Worm (Caenorhabditis elegans) whole organism, young adult: Measurements from ENCODE around the gene R11D1.3.
A peak's percentile ranks its signal among the peaks of the same experiment; 100 is the strongest.

Experiments used
- B0261.1 ChIP-seq: sonication (generic microtip); optimal IDR thresholded peaks from 2 replicates; lab custom pipeline; 2016; ENCODE audit warnings: mild to moderate bottlenecking, missing genetic modification characterization, moderate library complexity, missing compliant biosample characterization
- B0336.3 ChIP-seq: fragments of 200-800 bp; sonication (Bioruptor generic); IDR thresholded peaks from 2 replicates; pipeline ENCODE4 v1.3.6; 2022; ENCODE audit warnings: missing genetic modification characterization, missing compliant biosample characterization
- F10E7.11 ChIP-seq: sonication (generic microtip); optimal IDR thresholded peaks from 2 replicates; lab custom pipeline; 2017; ENCODE audit warnings: mild to moderate bottlenecking, missing genetic modification characterization, moderate library complexity, missing compliant biosample characterization
- F23B12.7 ChIP-seq: sonication (generic microtip); optimal IDR thresholded peaks from 2 replicates; lab custom pipeline; 2017; ENCODE audit warnings: missing genetic modification characterization, mild to moderate bottlenecking, missing compliant biosample characterization, antibody characterized with exemption, moderate library complexity; ENCODE audit not compliant: insufficient read depth
- F33H1.4 ChIP-seq: fragments of 200-800 bp; sonication (Bioruptor generic); IDR thresholded peaks from 2 replicates; pipeline ENCODE4 v1.3.6; 2022; ENCODE audit warnings: missing genetic modification reagents, missing genetic modification characterization, missing compliant biosample characterization
- F39B2.1 ChIP-seq: fragments of 200-800 bp; sonication (Bioruptor generic); IDR thresholded peaks from 2 replicates; pipeline ENCODE4 v1.3.6; 2022; ENCODE audit warnings: missing genetic modification reagents, missing genetic modification characterization, missing compliant biosample characterization
- F52B5.7 ChIP-seq: sonication (generic microtip); optimal IDR thresholded peaks from 2 replicates; lab custom pipeline; 2016; ENCODE audit warnings: mild to moderate bottlenecking, missing genetic modification characterization, missing compliant biosample characterization
- F55B11.4 ChIP-seq: sonication (generic microtip); optimal IDR thresholded peaks from 2 replicates; lab custom pipeline; 2016; ENCODE audit warnings: missing compliant biosample characterization, missing genetic modification characterization, borderline replicate concordance; ENCODE audit not compliant: insufficient read depth
- K11D2.4 ChIP-seq: fragments of 200-800 bp; sonication (Bioruptor generic); IDR thresholded peaks from 2 replicates; pipeline ENCODE4 v1.3.6; 2022; ENCODE audit warnings: missing genetic modification reagents, missing genetic modification characterization, missing compliant biosample characterization
- K12H6.12 ChIP-seq: fragments of 200-800 bp; sonication (Bioruptor generic); optimal IDR thresholded peaks from 2 replicates; lab custom pipeline; 2018; ENCODE audit warnings: mild to moderate bottlenecking, missing genetic modification characterization, missing compliant biosample characterization
- T07F8.4 ChIP-seq: sonication (generic microtip); optimal IDR thresholded peaks from 2 replicates; lab custom pipeline; 2016; ENCODE audit warnings: mild to moderate bottlenecking, missing genetic modification characterization, moderate library complexity, missing compliant biosample characterization
- aptf-2 ChIP-seq: fragments of 200-800 bp; sonication (Bioruptor generic); conservative IDR thresholded peaks from 2 replicates; pipeline ENCODE4 v1.3.6; 2022; ENCODE audit warnings: missing genetic modification reagents, missing genetic modification characterization, missing compliant biosample characterization
- aptf-3 ChIP-seq: fragments of 200-800 bp; sonication (Bioruptor generic); IDR thresholded peaks from 2 replicates; pipeline ENCODE4 v1.3.6; 2022; ENCODE audit warnings: missing genetic modification characterization, missing compliant biosample characterization
- atf-7 ChIP-seq: sonication (generic microtip); optimal IDR thresholded peaks from 2 replicates; lab custom pipeline; 2017; ENCODE audit warnings: mild to moderate bottlenecking, missing genetic modification characterization, missing compliant biosample characterization
- attf-3 ChIP-seq: fragments of 200-800 bp; sonication (Bioruptor generic); conservative IDR thresholded peaks from 2 replicates; pipeline ENCODE4 v1.3.6; 2022; ENCODE audit warnings: missing genetic modification reagents, missing genetic modification characterization, missing compliant biosample characterization
- ccch-3 ChIP-seq: fragments of 200-800 bp; sonication (Bioruptor generic); optimal IDR thresholded peaks from 2 replicates; lab custom pipeline; 2018; ENCODE audit warnings: mild to moderate bottlenecking, missing genetic modification characterization, missing compliant biosample characterization
- cebp-1 ChIP-seq, 2 experiments: fragments of 200-800 bp in 1 of 2; sonication (Bioruptor generic) in 1 of 2; sonication (generic microtip) in 1 of 2; IDR thresholded peaks in 1 of 2; optimal IDR thresholded peaks in 1 of 2; 2 replicates each; pipeline versions ENCODE4 v1.3.6 to Lab custom; 2017 to 2022; ENCODE audit warnings: missing compliant biosample characterization in 2 of 2, missing genetic modification characterization in 2 of 2, mild to moderate bottlenecking in 1 of 2, missing genetic modification reagents in 1 of 2, moderate library complexity in 1 of 2
- cebp-2 ChIP-seq: fragments of 200-800 bp; sonication (Bioruptor generic); IDR thresholded peaks from 2 replicates; pipeline ENCODE4 v1.3.6; 2022; ENCODE audit warnings: missing genetic modification characterization, missing compliant biosample characterization
- ceh-79 ChIP-seq: sonication (generic microtip); optimal IDR thresholded peaks from 2 replicates; lab custom pipeline; 2017; ENCODE audit warnings: mild to moderate bottlenecking, missing genetic modification characterization, missing compliant biosample characterization
- ceh-91 ChIP-seq: fragments of 200-800 bp; sonication (Bioruptor generic); IDR thresholded peaks from 2 replicates; pipeline ENCODE4 v1.3.6; 2022; ENCODE audit warnings: missing genetic modification reagents, missing genetic modification characterization, missing compliant biosample characterization
- chd-7 ChIP-seq: sonication (generic microtip); optimal IDR thresholded peaks from 2 replicates; lab custom pipeline; 2016; ENCODE audit warnings: mild to moderate bottlenecking, missing genetic modification characterization, moderate library complexity, missing compliant biosample characterization
- dox-1 ChIP-seq: fragments of 200-800 bp; sonication (Bioruptor generic); IDR thresholded peaks from 2 replicates; pipeline ENCODE4 v1.3.6; 2022; ENCODE audit warnings: missing genetic modification reagents, missing genetic modification characterization, missing compliant biosample characterization
- dpl-1 ChIP-seq: fragments of 150-350 bp; optimal IDR thresholded peaks from 2 replicates; lab custom pipeline; 2014; ENCODE audit warnings: missing biosample characterization, missing genetic modification reagents, missing genetic modification characterization
- efl-1 ChIP-seq: fragments of 150-350 bp; optimal IDR thresholded peaks from 2 replicates; lab custom pipeline; 2014; ENCODE audit warnings: missing biosample characterization, missing genetic modification reagents, missing genetic modification characterization
- ekl-4 ChIP-seq: fragments of 200-800 bp; sonication (Bioruptor generic); IDR thresholded peaks from 2 replicates; pipeline ENCODE4 v1.3.6; 2022; ENCODE audit warnings: missing genetic modification reagents, missing genetic modification characterization, missing compliant biosample characterization
- ets-4 ChIP-seq: fragments of 200-800 bp; sonication (Bioruptor generic); optimal IDR thresholded peaks from 2 replicates; lab custom pipeline; 2018; ENCODE audit warnings: mild to moderate bottlenecking, missing genetic modification characterization, missing compliant biosample characterization
- fkh-3 ChIP-seq: sonication (generic microtip); optimal IDR thresholded peaks from 2 replicates; lab custom pipeline; 2016; ENCODE audit warnings: mild to moderate bottlenecking, missing genetic modification characterization, missing compliant biosample characterization
- gei-17 ChIP-seq: fragments of 200-800 bp; sonication (Bioruptor generic); optimal IDR thresholded peaks from 2 replicates; lab custom pipeline; 2018; ENCODE audit warnings: mild to moderate bottlenecking, missing genetic modification characterization, missing compliant biosample characterization
- hmg-20 ChIP-seq: fragments of 200-800 bp; sonication (Bioruptor generic); IDR thresholded peaks from 2 replicates; pipeline ENCODE4 v1.3.6; 2022; ENCODE audit warnings: missing genetic modification reagents, missing genetic modification characterization, missing compliant biosample characterization
- hsf-1 ChIP-seq: fragments of 200-800 bp; sonication (Bioruptor generic); IDR thresholded peaks from 2 replicates; pipeline ENCODE4 v1.3.6; 2022; ENCODE audit warnings: missing genetic modification reagents, missing genetic modification characterization, missing compliant biosample characterization
- let-607 ChIP-seq, 2 experiments: fragments of 200-800 bp in 1 of 2; sonication (Bioruptor generic) in 1 of 2; sonication (generic microtip) in 1 of 2; optimal IDR thresholded peaks; 2 replicates each; lab custom pipeline; 2016 to 2018; ENCODE audit warnings: mild to moderate bottlenecking in 2 of 2, missing compliant biosample characterization in 2 of 2, missing genetic modification characterization in 2 of 2, moderate library complexity in 2 of 2, missing genotype in 1 of 2
- madf-10 ChIP-seq: sonication (generic microtip); optimal IDR thresholded peaks from 2 replicates; lab custom pipeline; 2016; ENCODE audit warnings: mild to moderate bottlenecking, missing genetic modification characterization, missing compliant biosample characterization
- madf-3 ChIP-seq: fragments of 200-800 bp; sonication (Bioruptor generic); IDR thresholded peaks from 2 replicates; pipeline ENCODE4 v1.3.6; 2022; ENCODE audit warnings: missing genetic modification reagents, missing genetic modification characterization, missing compliant biosample characterization
- mxl-1 ChIP-seq: sonication (generic microtip); optimal IDR thresholded peaks from 2 replicates; lab custom pipeline; 2016; ENCODE audit warnings: missing genetic modification characterization, missing compliant biosample characterization
- nfya-1 ChIP-seq: sonication (generic microtip); optimal IDR thresholded peaks from 2 replicates; lab custom pipeline; 2017; ENCODE audit warnings: antibody characterized with exemption, missing compliant biosample characterization, missing genetic modification characterization, borderline replicate concordance; ENCODE audit not compliant: insufficient read depth
- nfya-2 ChIP-seq: fragments of 200-800 bp; sonication (Bioruptor generic); IDR thresholded peaks from 2 replicates; pipeline ENCODE4 v1.3.6; 2022; ENCODE audit warnings: missing genetic modification reagents, missing genetic modification characterization, missing compliant biosample characterization
- nfyb-1 ChIP-seq: fragments of 200-800 bp; sonication (Bioruptor generic); IDR thresholded peaks from 2 replicates; pipeline ENCODE4 v1.3.6; 2022; ENCODE audit warnings: missing genetic modification reagents, missing genetic modification characterization, missing compliant biosample characterization
- nhr-80 ChIP-seq: sonication (generic microtip); optimal IDR thresholded peaks from 2 replicates; lab custom pipeline; 2016; ENCODE audit warnings: missing genetic modification characterization, missing compliant biosample characterization
- nhr-90 ChIP-seq: sonication (generic microtip); optimal IDR thresholded peaks from 2 replicates; lab custom pipeline; 2016; ENCODE audit warnings: missing genotype, mild to moderate bottlenecking, missing genetic modification characterization, missing compliant biosample characterization
- rec-8 ChIP-seq, 2 experiments: sonication (generic microtip); optimal IDR thresholded peaks; 2 replicates each; lab custom pipeline; 2016; ENCODE audit warnings: mild to moderate bottlenecking in 2 of 2, missing genetic modification characterization in 2 of 2, missing genetic modification reagents in 2 of 2, missing genotype in 2 of 2, missing biosample characterization in 1 of 2, missing compliant biosample characterization in 1 of 2, moderate library complexity in 1 of 2
- repo-1 ChIP-seq: sonication (generic microtip); optimal IDR thresholded peaks from 2 replicates; lab custom pipeline; 2017; ENCODE audit warnings: mild to moderate bottlenecking, missing genetic modification characterization, missing compliant biosample characterization
- snpc-1.3 ChIP-seq: sonication (generic microtip); optimal IDR thresholded peaks from 2 replicates; lab custom pipeline; 2017; ENCODE audit warnings: missing genetic modification characterization, mild to moderate bottlenecking, missing compliant biosample characterization, antibody characterized with exemption, moderate library complexity, missing genotype, missing genetic modification reagents; ENCODE audit not compliant: insufficient read depth
- somi-1 ChIP-seq: fragments of 200-800 bp; sonication (Bioruptor generic); optimal IDR thresholded peaks from 2 replicates; lab custom pipeline; 2018; ENCODE audit warnings: mild to moderate bottlenecking, missing genetic modification characterization, missing compliant biosample characterization
- tbp1 ChIP-seq: fragments of 200-800 bp; sonication (Bioruptor generic); optimal IDR thresholded peaks from 2 replicates; lab custom pipeline; 2018; ENCODE audit warnings: mild to moderate bottlenecking, missing genetic modification characterization, missing compliant biosample characterization
- zfh-2 ChIP-seq: fragments of 200-800 bp; sonication (Bioruptor generic); conservative IDR thresholded peaks from 2 replicates; pipeline ENCODE4 v1.3.6; 2022; ENCODE audit warnings: missing genetic modification reagents, missing genetic modification characterization, missing compliant biosample characterization
- ztf-18 ChIP-seq: sonication (generic microtip); optimal IDR thresholded peaks from 2 replicates; lab custom pipeline; 2016; ENCODE audit warnings: missing genotype, mild to moderate bottlenecking, missing genetic modification characterization, missing compliant biosample characterization
- ztf-25 ChIP-seq: fragments of 200-800 bp; sonication (Bioruptor generic); IDR thresholded peaks from 2 replicates; pipeline ENCODE4 v1.3.6; 2022; ENCODE audit warnings: missing genetic modification reagents, missing genetic modification characterization, missing compliant biosample characterization

The R11D1.3 gene

DNA sequence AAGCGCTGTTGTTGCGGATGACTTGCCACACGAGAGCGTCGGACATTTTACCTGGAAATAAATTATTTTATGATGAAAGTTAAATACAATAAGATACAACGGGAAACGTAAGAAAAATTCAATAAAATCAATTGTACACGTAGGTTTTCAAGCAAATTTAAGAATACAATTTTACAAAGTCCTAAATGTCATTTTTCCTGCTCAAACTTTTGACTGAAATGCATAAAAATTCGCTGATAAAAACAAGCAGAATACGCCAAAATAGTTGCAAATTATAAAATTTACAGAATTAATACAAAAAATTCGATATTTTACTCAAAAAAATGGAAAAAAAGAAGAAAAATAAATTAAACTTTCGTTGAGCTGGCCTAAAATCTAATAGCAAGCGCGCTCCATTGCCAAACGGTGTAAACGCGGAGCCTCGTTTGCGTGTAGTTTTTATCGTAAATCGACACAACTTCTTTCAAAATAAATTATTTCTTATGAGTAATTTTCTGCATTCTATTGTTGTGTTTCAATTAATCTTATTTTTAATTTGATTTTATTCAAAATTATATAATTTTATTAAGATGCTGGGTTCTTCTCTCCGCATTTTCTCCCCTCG lies 16.3 kb upstream of the R11D1.3 start, which contains the start of the genes rpl-28 and mrpl-49 (continued):
- TF ChIP-seq efl-1 (GFP tag; lab: Kevin White, UChicago), result peak; percentile 23
- no peak for TF ChIP-seq ccch-3
- no peak for TF ChIP-seq nfyb-1
- no peak for TF ChIP-seq cebp-1 (GFP tag; IDR thresholded peaks at IDR 0.05; lab: Robert Waterston, UW)
- peak; percentile 68 for TF ChIP-seq cebp-1 (tag; optimal IDR thresholded peaks at IDR 0.05; lab: Kevin White, UChicago)
- peak; percentile 40 for TF ChIP-seq ztf-18 (tag; lab: Kevin White, UChicago)
- TF ChIP-seq repo-1 (tag; lab: Kevin White, UChicago), result no peak
- no peak for TF ChIP-seq cebp-2 (GFP tag; lab: Robert Waterston, UW)
- TF ChIP-seq B0261.1, result no peak
- no peak for TF ChIP-seq gei-17 (GFP tag; lab: Kevin White, UChicago)
- peak; percentile 46; the same call in 1 of the 2 replicates for TF ChIP-seq F33H1.4
- no peak for TF ChIP-seq hmg-20 (GFP tag; lab: Robert Waterston, UW)
- TF ChIP-seq madf-10 (tag; lab: Kevin White, UChicago), result no peak
- TF ChIP-seq atf-7 (tag; lab: Kevin White, UChicago), result no peak
- TF ChIP-seq F52B5.7, result no peak
- TF ChIP-seq mxl-1 (tag; lab: Kevin White, UChicago), result no peak
- peak; percentile 91 for TF ChIP-seq F23B12.7 (tag; lab: Kevin White, UChicago)
- peak; percentile 5 for TF ChIP-seq K12H6.12 (tag; lab: Kevin White, UChicago)
- TF ChIP-seq let-607 (tag; optimal IDR thresholded peaks at IDR 0.05; lab: Kevin White, UChicago), result no peak
- peak; percentile 64; the same call in 1 of the 2 replicates for TF ChIP-seq ceh-91 (GFP tag; lab: Robert Waterston, UW)
- TF ChIP-seq chd-7 (tag; lab: Kevin White, UChicago), result no peak
- TF ChIP-seq dpl-1 (GFP tag; lab: Kevin White, UChicago), result no peak
- TF ChIP-seq F55B11.4, result no peak
- TF ChIP-seq zfh-2 (GFP tag; lab: Robert Waterston, UW), result no peak
- TF ChIP-seq ekl-4 (GFP tag; lab: Robert Waterston, UW), result 0 out of 2 replicates have a peak, but pooled peaks have one; percentile 34
- no peak for TF ChIP-seq madf-3 (GFP tag; lab: Robert Waterston, UW)
- TF ChIP-seq aptf-2 (GFP tag; lab: Robert Waterston, UW), result no peak
- no peak for TF ChIP-seq nhr-90
- no peak for TF ChIP-seq fkh-3 (tag; lab: Kevin White, UChicago)
- TF ChIP-seq nhr-80 (tag; lab: Kevin White, UChicago), result peak; percentile 59
- no peak for TF ChIP-seq ceh-79
- no peak for TF ChIP-seq B0336.3
- no peak for TF ChIP-seq F39B2.1 (GFP tag; lab: Robert Waterston, UW)
- no peak for TF ChIP-seq ets-4 (GFP tag; lab: Kevin White, UChicago)
- peak; percentile 58 for TF ChIP-seq tbp1
- peak; percentile 64 for TF ChIP-seq dox-1 (GFP tag; lab: Robert Waterston, UW)
- no peak for TF ChIP-seq K11D2.4
- no peak for TF ChIP-seq F10E7.11 (tag; lab: Kevin White, UChicago)
- TF ChIP-seq nfya-1, result no peak
- no peak for TF ChIP-seq T07F8.4 (tag; lab: Kevin White, UChicago)
- TF ChIP-seq ztf-25 (GFP tag; lab: Robert Waterston, UW), result no peak
- TF ChIP-seq aptf-3 (GFP tag; lab: Robert Waterston, UW), result no peak
- peak; percentile 99 for TF ChIP-seq attf-3 (GFP tag; lab: Robert Waterston, UW)
- TF ChIP-seq hsf-1 (GFP tag; lab: Robert Waterston, UW), result no peak
- no peak for TF ChIP-seq somi-1 (GFP tag; lab: Kevin White, UChicago)
- no peak for TF ChIP-seq snpc-1.3
- TF ChIP-seq nfya-2 (GFP tag; lab: Robert Waterston, UW), result no peak
- TF ChIP-seq rec-8 (tag; optimal IDR thresholded peaks at IDR 0.05; lab: Kevin White, UChicago), result no peak
